In the genomic region with DNA sequence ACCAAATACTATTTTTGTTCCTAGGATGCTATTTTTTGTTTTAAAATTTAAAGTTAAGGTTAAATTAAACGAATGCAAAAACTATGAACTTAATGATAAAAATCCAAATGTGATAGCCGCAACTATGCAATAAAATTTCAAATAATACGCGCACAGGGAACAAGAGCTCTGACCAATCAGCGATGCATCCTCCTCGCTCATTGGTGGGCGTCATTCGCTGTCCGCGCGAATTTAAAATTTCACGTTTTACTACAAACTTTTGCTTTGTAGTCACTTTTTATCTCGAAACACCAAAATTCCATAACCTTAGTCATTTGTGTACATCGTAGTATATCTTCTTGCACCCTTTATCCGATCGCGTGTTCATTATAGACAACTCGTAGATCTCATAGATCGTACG, we compare ENCODE assay signal across 2 worm cellular contexts.
A peak's percentile ranks its signal among the peaks of the same experiment; 100 is the strongest.
TF ChIP-seq lines count a peak whose summit lies in the region.

No protein-coding gene starts in this region.

TF ChIP-seq in whole organism, L1 larva, 84 proteins besides CTCF, POLR2A, EP300 and RAD21:
- TF ChIP-seq ceh-63 (GFP tag; optimal IDR thresholded peaks at IDR 0.05; lab: Kevin White, UChicago) (no peak), xbp-1 (tag; optimal IDR thresholded peaks at IDR 0.05; lab: Kevin White, UChicago) (peak; percentile 57), efl-1 (optimal IDR thresholded peaks at IDR 0.05; lab: Kevin White, UChicago) (no peak), efl-1 (GFP tag; optimal IDR thresholded peaks at IDR 0.05 in 1 of 2; lab: Kevin White, UChicago) (peak in 1 of 2 experiments; percentile 7)
TF ChIP-seq in whole organism, L1 larva: peak in this region for 2.

TF ChIP-seq in whole organism, late embryonic, 69 proteins besides CTCF, POLR2A, EP300 and RAD21:
- TF ChIP-seq ref-2 (tag; optimal IDR thresholded peaks at IDR 0.05; lab: Kevin White, UChicago) (no peak), pat-9 (tag; optimal IDR thresholded peaks at IDR 0.05; lab: Kevin White, UChicago) (no peak), nfya-1 (tag; optimal IDR thresholded peaks at IDR 0.05; lab: Kevin White, UChicago) (peak; percentile 58)
